Fruit fly (Drosophila melanogaster): ENCODE measurements around the gene CG3309.

CG3309 gene

dm6 chrX:5323636-5324035 lies 5.5 kb downstream of the CG3309 start, which contains the start of gene Mcm3 (continued):
- no peak for TF ChIP-seq abd-A (tag; optimal IDR thresholded peaks at IDR 0.05)
- peak; percentile 10 for TF ChIP-seq pzg (GFP tag; optimal IDR thresholded peaks at IDR 0.05)
- no peak for TF ChIP-seq ato (GFP tag; IDR thresholded peaks at IDR 0.05; ENCODE audit: partially characterized antibody)
- no peak for TF ChIP-seq CG3847 (GFP tag; IDR thresholded peaks at IDR 0.05)
- TF ChIP-seq Elba2 (GFP tag; optimal IDR thresholded peaks at IDR 0.05), result no peak
- TF ChIP-seq chif (GFP tag; optimal IDR thresholded peaks at IDR 0.05), result no peak
- TF ChIP-seq CG18011 (GFP tag; optimal IDR thresholded peaks at IDR 0.05), result no peak
- TF ChIP-seq sug (tag; optimal IDR thresholded peaks at IDR 0.05), result no peak
- no peak for TF ChIP-seq stc (GFP tag; IDR thresholded peaks at IDR 0.05)
- TF ChIP-seq Ets65A (GFP tag), result no peak
- TF ChIP-seq CG2116 (GFP tag; optimal IDR thresholded peaks at IDR 0.05), result no peak
- TF ChIP-seq Sin3A (optimal IDR thresholded peaks at IDR 0.05), result no peak
- no peak for TF ChIP-seq vvl (GFP tag; IDR thresholded peaks at IDR 0.05)
- TF ChIP-seq trh (GFP tag; optimal IDR thresholded peaks at IDR 0.05), result no peak
- peak; percentile 13 for TF ChIP-seq CG30020 (tag; optimal IDR thresholded peaks at IDR 0.05)
- no peak for TF ChIP-seq CG18476 (GFP tag; optimal IDR thresholded peaks at IDR 0.05)
- TF ChIP-seq E2f2 (GFP tag; IDR thresholded peaks at IDR 0.05), result peak; percentile 84
- TF ChIP-seq ewg (GFP tag; optimal IDR thresholded peaks at IDR 0.05), result no peak
- TF ChIP-seq zf30C (GFP tag; optimal IDR thresholded peaks at IDR 0.05), result no peak
- no peak for TF ChIP-seq jing (GFP tag; optimal IDR thresholded peaks at IDR 0.05)
- no peak for TF ChIP-seq dmrt99B (tag; optimal IDR thresholded peaks at IDR 0.05)
- no peak for TF ChIP-seq Dip2 (GFP tag; IDR thresholded peaks at IDR 0.05)
- no peak for TF ChIP-seq GATAe (GFP tag; conservative IDR thresholded peaks at IDR 0.05)
- TF ChIP-seq CG9797 (GFP tag; optimal IDR thresholded peaks at IDR 0.05), result peak; percentile 19
- TF ChIP-seq CG15479 (GFP tag; optimal IDR thresholded peaks at IDR 0.05), result peak; percentile 40
- no peak for TF ChIP-seq Kr (GFP tag; optimal IDR thresholded peaks at IDR 0.05)
- no peak for TF ChIP-seq HLH54F (GFP tag; optimal IDR thresholded peaks at IDR 0.05)
- TF ChIP-seq CG2875 (GFP tag; optimal IDR thresholded peaks at IDR 0.05), result no peak
- TF ChIP-seq hkb (optimal IDR thresholded peaks at IDR 0.05), result no peak
- no peak for TF ChIP-seq hkb (GFP tag; IDR thresholded peaks at IDR 0.05)
- no peak for TF ChIP-seq hbn (GFP tag; IDR thresholded peaks at IDR 0.05; ENCODE audit: partially characterized antibody)
- TF ChIP-seq disco-r (GFP tag; optimal IDR thresholded peaks at IDR 0.05), result no peak
- peak; percentile 61; the same call in 1 of the 2 replicates for TF ChIP-seq E2f1 (GFP tag; IDR thresholded peaks at IDR 0.05)
- TF ChIP-seq tna (GFP tag; IDR thresholded peaks at IDR 0.05; ENCODE audit: partially characterized antibody), result no peak
- peak; percentile 28; the same call in 1 of the 2 replicates for TF ChIP-seq MBD-R2 (GFP tag; IDR thresholded peaks at IDR 0.05)

DNA sequence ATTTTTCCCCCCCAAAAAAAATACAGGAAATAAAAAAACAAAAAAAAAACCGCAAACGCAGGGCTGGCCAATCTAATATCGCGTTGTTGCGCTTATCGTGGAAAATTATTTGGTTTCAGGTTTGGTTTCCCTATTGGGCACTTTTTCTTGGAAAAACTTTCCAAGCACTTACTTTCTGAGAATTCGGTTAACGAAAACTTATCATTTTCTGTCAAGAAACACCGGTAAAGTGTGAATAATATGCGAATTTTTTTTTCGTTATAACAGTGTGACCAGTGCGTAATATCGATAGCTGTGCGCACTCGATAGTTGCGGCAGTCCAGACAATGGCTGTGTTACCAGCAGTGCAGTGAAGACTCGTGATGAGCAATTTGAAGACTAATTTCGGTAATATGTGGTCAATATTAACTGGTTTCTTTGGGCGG lies 6.7 kb downstream of the CG3309 start, which contains the start of gene Rnp4F:
TSS of gene Rnp4F (minus strand) at position 238 of the 425 bp plus-strand sequence.
- TF ChIP-seq CG15601 (tag; optimal IDR thresholded peaks at IDR 0.05) (no peak), grau (tag; optimal IDR thresholded peaks at IDR 0.05) (peak; percentile 97), Hr78 (GFP tag; optimal IDR thresholded peaks at IDR 0.05) (no peak), Elba2 (GFP tag; optimal IDR thresholded peaks at IDR 0.05) (peak; percentile 75), CG6765 (GFP tag; optimal IDR thresholded peaks at IDR 0.05) (no peak), lmd (GFP tag; IDR thresholded peaks at IDR 0.05) (peak; percentile 70; the same call in 1 of the 2 replicates), ci (GFP tag; IDR thresholded peaks at IDR 0.05) (peak; percentile 67; the same call in 2 of the 3 replicates), CG15011 (GFP tag; optimal IDR thresholded peaks at IDR 0.05) (no peak), ind (GFP tag; optimal IDR thresholded peaks at IDR 0.05) (peak; percentile 79), CG16779 (GFP tag; IDR thresholded peaks at IDR 0.05) (no peak), pzg (GFP tag; optimal IDR thresholded peaks at IDR 0.05) (peak; percentile 82), CHES-1-like (GFP tag; optimal IDR thresholded peaks at IDR 0.05) (peak; percentile 81), gem (tag; optimal IDR thresholded peaks at IDR 0.05) (no peak), ttk (GFP tag; IDR thresholded peaks at IDR 0.05) (peak; percentile 57; the same call in 1 of the 2 replicates), z (GFP tag; IDR thresholded peaks at IDR 0.05) (no peak), CG8924 (tag; optimal IDR thresholded peaks at IDR 0.05) (peak; percentile 15), CG11398 (GFP tag; optimal IDR thresholded peaks at IDR 0.05) (peak; percentile 64), ato (GFP tag; IDR thresholded peaks at IDR 0.05; ENCODE audit: partially characterized antibody) (0 out of 2 replicates have a peak, but pooled peaks have one; percentile 21), Nf-YB (GFP tag; optimal IDR thresholded peaks at IDR 0.05) (no peak), Bteb2 (GFP tag; optimal IDR thresholded peaks at IDR 0.05) (peak; percentile 59), CG13296 (GFP tag; optimal IDR thresholded peaks at IDR 0.05) (peak; percentile 42)
